Fruit fly (Drosophila melanogaster) Kc167 (cell line): Measurements from ENCODE around the gene CG42798.

ENCODE experiments used
- Myc ChIP-seq: fragments of >200 bp; optimal IDR thresholded peaks from 2 replicates; lab custom pipeline; 2017; ENCODE audit warnings: missing external identifiers
- Sin3A ChIP-seq: fragments of >200 bp; optimal IDR thresholded peaks from 2 replicates; lab custom pipeline; 2018; ENCODE audit warnings: missing external identifiers
- h ChIP-seq: fragments of >200 bp; optimal IDR thresholded peaks from 3 replicates; lab custom pipeline; 2018; ENCODE audit warnings: missing external identifiers
- psq ChIP-seq: fragments of >200 bp; optimal IDR thresholded peaks from 2 replicates; lab custom pipeline; 2017; ENCODE audit warnings: missing external identifiers
- ttk ChIP-seq: sonication (Bioruptor generic); optimal IDR thresholded peaks from 2 replicates; lab custom pipeline; 2017; ENCODE audit warnings: missing external identifiers

DNA sequence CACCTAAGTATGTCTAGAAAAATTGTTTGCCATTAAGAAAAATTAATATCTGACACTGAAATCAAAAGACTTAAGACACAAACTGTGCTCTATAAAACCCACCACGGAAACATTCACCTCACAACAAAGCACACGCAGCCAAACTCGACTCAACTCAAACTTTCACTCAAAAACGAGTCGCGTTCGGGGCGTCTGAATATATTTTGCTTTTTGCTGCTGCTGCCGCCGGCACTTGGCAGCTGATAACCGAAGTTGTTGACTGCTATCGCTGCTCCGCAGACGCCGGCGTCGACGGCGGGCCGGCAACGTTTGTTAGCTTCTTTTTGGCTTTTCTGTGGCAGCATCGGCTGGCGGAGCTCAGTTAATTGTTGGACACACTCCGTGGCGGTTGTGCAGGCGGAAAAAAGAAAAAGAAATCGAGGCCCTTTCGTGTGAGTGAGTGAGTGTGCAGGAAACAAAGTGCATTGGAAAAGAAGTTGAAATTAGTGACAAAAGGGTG, 19.0 kb downstream of the CG42798 start, which contains the start of gene cysu:
- TF ChIP-seq psq (no peak), h (lab: Kevin White, UChicago) (no peak), Myc (lab: Kevin White, UChicago) (no peak), Sin3A (lab: Kevin White, UChicago) (no peak), ttk (lab: Kevin White, UChicago) (no peak)
